Worm (Caenorhabditis elegans) whole organism, mixed stage, embryonic: ENCODE results near the gene pqn-15.
"Not testable (repeated sequence)": the region's sequence is repeated elsewhere in the genome, so short reads cannot be mapped to it uniquely, and the experiment has no call there.

Experiments used
- nhr-76 ChIP-seq: sonication (generic microtip); optimal IDR thresholded peaks from 2 replicates; lab custom pipeline; 2017; ENCODE audit warnings: missing biosample characterization, missing genetic modification characterization
- unc-39 ChIP-seq: fragments of 150-350 bp; optimal IDR thresholded peaks from 2 replicates; lab custom pipeline; 2014; ENCODE audit warnings: missing biosample characterization, missing genetic modification characterization

ce11 chrX:4332305-4332704 is 25.5 kb upstream of the pqn-15 start, which contains the start of gene C24A8.6:
- not testable (repeated sequence) for TF ChIP-seq nhr-76 (tag; lab: Kevin White, UChicago); unc-39
